Worm (Caenorhabditis elegans): ENCODE data around the gene gtap-2.

The gtap-2 gene

DNA sequence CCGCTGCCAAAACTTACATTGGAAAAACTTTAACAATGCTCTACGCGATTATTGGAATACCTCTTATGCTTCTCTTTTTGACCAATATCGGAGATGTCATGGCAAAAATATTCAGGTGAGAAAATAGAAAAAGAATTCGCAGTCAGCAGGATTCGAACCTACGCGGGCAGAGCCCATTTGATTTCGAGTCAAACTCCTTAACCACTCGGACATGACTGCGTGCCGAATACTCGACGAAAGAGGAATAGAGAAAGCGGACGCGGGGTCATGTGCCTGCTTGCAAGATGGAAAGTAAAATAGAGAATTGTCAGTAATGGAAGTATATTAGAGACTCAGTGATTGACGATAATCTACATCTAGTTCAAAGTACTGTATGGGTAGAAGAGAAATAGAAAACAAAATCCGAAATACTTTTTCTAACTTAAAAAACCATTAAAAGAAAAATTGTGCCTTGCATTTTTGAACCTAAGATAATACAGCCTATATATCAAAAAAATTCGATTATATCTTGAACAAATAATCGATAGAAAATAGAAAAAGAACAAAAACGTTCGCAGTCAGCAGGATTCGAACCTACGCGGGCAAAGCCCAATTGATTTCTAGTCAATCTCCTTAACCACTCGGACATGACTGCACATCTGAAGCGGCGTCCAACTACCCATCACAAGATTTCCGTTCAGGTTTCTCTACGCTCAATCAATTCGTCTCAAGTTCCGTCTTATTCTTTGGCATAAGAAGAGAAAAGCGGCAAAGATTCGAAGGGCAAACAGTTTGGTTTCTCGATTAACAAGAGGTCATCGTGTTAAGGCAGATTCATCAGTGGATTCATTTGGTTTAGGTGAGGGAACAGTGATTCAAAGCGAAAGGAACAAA, 53.4 kb downstream of the gtap-2 start:
- TF ChIP-seq sem-2 (GFP tag; optimal IDR thresholded peaks at IDR 0.05) (peak; percentile 71), ceh-43 (GFP tag; optimal IDR thresholded peaks at IDR 0.05) (peak; percentile 85), lin-32 (GFP tag; optimal IDR thresholded peaks at IDR 0.05) (peak; percentile 89), ces-1 (GFP tag; optimal IDR thresholded peaks at IDR 0.05) (peak; percentile 45), mep-1 (tag; optimal IDR thresholded peaks at IDR 0.05) (peak; percentile 53), mls-2 (tag; optimal IDR thresholded peaks at IDR 0.05) (peak; percentile 94), nhr-2 (tag; optimal IDR thresholded peaks at IDR 0.05) (no peak), lin-13 (tag; optimal IDR thresholded peaks at IDR 0.05) (peak; percentile 23), tbx-8 (GFP tag; optimal IDR thresholded peaks at IDR 0.05) (peak; percentile 63), blmp-1 (tag; optimal IDR thresholded peaks at IDR 0.05) (no peak), nhr-12 (tag; optimal IDR thresholded peaks at IDR 0.05) (no peak), flh-1 (GFP tag; optimal IDR thresholded peaks at IDR 0.05) (peak; percentile 65), elt-1 (tag; optimal IDR thresholded peaks at IDR 0.05; ENCODE audit: borderline replicate concordance, insufficient read depth) (no peak), bed-3 (GFP tag; optimal IDR thresholded peaks at IDR 0.05) (peak; percentile 80), ceh-39 (tag; optimal IDR thresholded peaks at IDR 0.05) (no peak), ceh-83 (GFP tag; optimal IDR thresholded peaks at IDR 0.05) (peak; percentile 84), nhr-237 (tag; optimal IDR thresholded peaks at IDR 0.05) (no peak), snpc-4 (tag; optimal IDR thresholded peaks at IDR 0.05) (no peak), hlh-1 (tag; optimal IDR thresholded peaks at IDR 0.05) (peak; percentile 26), nhr-76 (tag; optimal IDR thresholded peaks at IDR 0.05) (no peak), unc-120 (tag; optimal IDR thresholded peaks at IDR 0.05; ENCODE audit: poor library complexity, severe bottlenecking) (peak; percentile 82), nhr-28 (tag; optimal IDR thresholded peaks at IDR 0.05) (peak; percentile 28), sptf-1 (tag; optimal IDR thresholded peaks at IDR 0.05) (peak; percentile 90), ham-2 (GFP tag; optimal IDR thresholded peaks at IDR 0.05) (peak; percentile 56), unc-62 (GFP tag; optimal IDR thresholded peaks at IDR 0.05) (peak; percentile 32), pha-4 (tag; optimal IDR thresholded peaks at IDR 0.05) (peak; percentile 36), drap-1 (GFP tag; optimal IDR thresholded peaks at IDR 0.05) (peak; percentile 93), elt-3 (tag; optimal IDR thresholded peaks at IDR 0.05) (no peak), zip-8 (tag; optimal IDR thresholded peaks at IDR 0.05) (no peak), lsy-2 (tag; optimal IDR thresholded peaks at IDR 0.05) (no peak), unc-39 (tag; optimal IDR thresholded peaks at IDR 0.05) (no peak), ztf-11 (tag; optimal IDR thresholded peaks at IDR 0.05) (no peak), M03D4.4 (tag; optimal IDR thresholded peaks at IDR 0.05) (peak; percentile 83), mab-5 (tag; optimal IDR thresholded peaks at IDR 0.05) (no peak), cnd-1 (tag; optimal IDR thresholded peaks at IDR 0.05) (peak; percentile 89)

Data from whole organism, mixed stage, embryonic.